Worm (Caenorhabditis elegans): Measurements from ENCODE around the gene oac-58.

ce11 chrIV:12290744-12291143 is 20.8 kb downstream of the oac-58 start, which contains the start of gene C42C1.8:
- no peak for TF ChIP-seq ama-1 (optimal IDR thresholded peaks at IDR 0.05)
- no peak for TF ChIP-seq tra-4 (tag; optimal IDR thresholded peaks at IDR 0.05)
- no peak for TF ChIP-seq pes-1 (GFP tag; IDR thresholded peaks at IDR 0.05)
- TF ChIP-seq hmg-4 (GFP tag; optimal IDR thresholded peaks at IDR 0.05): no peak
- no peak for TF ChIP-seq scrt-1 (GFP tag; IDR thresholded peaks at IDR 0.05)

All from whole organism, early embryonic.